Worm (Caenorhabditis elegans) whole organism, midembryonic: ENCODE data around the gene F14D7.1.

Source experiments
- T22C8.4 ChIP-seq: fragments of 200-800 bp; sonication (Bioruptor generic); IDR thresholded peaks from 2 replicates; pipeline ENCODE4 v1.3.6; 2022; ENCODE audit warnings: missing genetic modification characterization, missing compliant biosample characterization
- cog-1 ChIP-seq: sonication (generic microtip); optimal IDR thresholded peaks from 2 replicates; lab custom pipeline; 2016; ENCODE audit warnings: missing genetic modification characterization, missing compliant biosample characterization
- flt-1 ChIP-seq: fragments of 200-800 bp; sonication (Bioruptor generic); IDR thresholded peaks from 2 replicates; pipeline ENCODE4 v1.3.6; 2022; ENCODE audit warnings: missing genetic modification characterization, missing compliant biosample characterization
- klf-2 ChIP-seq: fragments of 200-800 bp; sonication (Bioruptor generic); conservative IDR thresholded peaks from 2 replicates; pipeline ENCODE4 v1.3.6; 2022; ENCODE audit warnings: missing genetic modification reagents, missing genetic modification characterization, missing compliant biosample characterization
- med-1 ChIP-seq: sonication (generic microtip); optimal IDR thresholded peaks from 2 replicates; lab custom pipeline; 2017; ENCODE audit warnings: missing genetic modification characterization, mild to moderate bottlenecking, missing compliant biosample characterization, antibody characterized with exemption, missing genetic modification reagents; ENCODE audit not compliant: insufficient read depth
- ref-1 ChIP-seq: fragments of 200-800 bp; sonication (Bioruptor generic); conservative IDR thresholded peaks from 2 replicates; pipeline ENCODE4 v1.3.6; 2022; ENCODE audit warnings: missing genetic modification reagents, missing genetic modification characterization, missing compliant biosample characterization
- tab-1 ChIP-seq: fragments of 200-800 bp; sonication (Bioruptor generic); IDR thresholded peaks from 2 replicates; pipeline ENCODE4 v1.3.6; 2022; ENCODE audit warnings: missing genetic modification characterization, missing compliant biosample characterization
- ztf-23 ChIP-seq: fragments of 200-800 bp; sonication (Bioruptor generic); IDR thresholded peaks from 2 replicates; pipeline ENCODE4 v1.3.6; 2022; ENCODE audit warnings: missing genetic modification reagents, missing genetic modification characterization, missing compliant biosample characterization

DNA sequence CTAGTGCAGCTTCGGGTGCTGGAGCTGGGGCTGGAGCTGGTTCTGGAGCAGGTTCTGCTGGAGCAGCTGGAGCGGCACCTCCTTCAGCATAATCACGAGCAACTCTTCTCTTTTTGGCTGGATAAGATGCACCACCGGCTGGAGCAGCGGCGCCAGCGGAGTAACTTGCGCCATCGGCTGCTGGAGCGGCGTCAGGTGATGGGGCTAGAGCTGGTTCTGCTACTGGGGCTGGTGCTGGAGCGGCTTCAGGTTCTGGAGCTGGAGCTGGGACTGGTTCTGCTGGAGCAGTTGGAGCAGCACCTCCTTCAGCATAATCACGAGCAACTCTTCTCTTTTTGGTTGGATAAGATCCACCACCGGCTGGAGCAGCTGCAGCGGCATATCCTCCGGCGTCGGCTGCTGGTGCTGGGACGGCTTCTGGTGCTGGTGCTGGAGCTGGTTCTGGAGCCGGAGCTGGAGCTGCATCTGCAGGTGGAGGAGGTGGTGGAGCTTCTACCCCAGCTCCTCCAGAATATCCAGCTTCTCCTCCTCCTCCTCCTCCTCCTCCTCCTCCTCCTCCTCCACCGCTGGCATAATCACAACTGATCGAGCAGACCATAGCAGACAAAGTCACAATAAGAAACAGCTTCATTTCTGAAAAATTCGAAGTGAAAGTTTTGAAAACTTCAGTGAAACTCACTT, 30.0 kb upstream of the F14D7.1 start, which contains the start of gene F47B8.13:
- TF ChIP-seq cog-1 (tag; lab: Kevin White, UChicago) (no peak), med-1 (no peak), tab-1 (GFP tag; lab: Robert Waterston, UW) (no peak), ref-1 (GFP tag; lab: Robert Waterston, UW) (no peak), klf-2 (GFP tag; lab: Robert Waterston, UW) (no peak), flt-1 (no peak), T22C8.4 (no peak), ztf-23 (GFP tag; lab: Robert Waterston, UW) (no peak)
